Worm (Caenorhabditis elegans): ENCODE results near the gene poml-1.

poml-1 gene

ce11 chrX:13714710-13715109 is 8.0 kb downstream of the poml-1 start (continued):
- TF ChIP-seq fos-1 (tag; optimal IDR thresholded peaks at IDR 0.05) = no peak
- no peak for TF ChIP-seq nhr-77 (tag; optimal IDR thresholded peaks at IDR 0.05)
- TF ChIP-seq sup-37 (GFP tag; optimal IDR thresholded peaks at IDR 0.05) = no peak
- no peak for TF ChIP-seq unc-130 (tag; optimal IDR thresholded peaks at IDR 0.05)
- TF ChIP-seq mdl-1 (tag; optimal IDR thresholded peaks at IDR 0.05) = peak in 1 of 2 experiments; percentile 37
- peak; percentile 33 for TF ChIP-seq elt-2 (tag; optimal IDR thresholded peaks at IDR 0.05)
- TF ChIP-seq irx-1 (tag; optimal IDR thresholded peaks at IDR 0.05) = no peak
- TF ChIP-seq pqm-1 (tag; optimal IDR thresholded peaks at IDR 0.05) = no peak
- TF ChIP-seq snu-23 (GFP tag; optimal IDR thresholded peaks at IDR 0.05) = peak; percentile 32
- TF ChIP-seq jun-1 (tag; optimal IDR thresholded peaks at IDR 0.05) = no peak
- TF ChIP-seq lin-35 (GFP tag; optimal IDR thresholded peaks at IDR 0.05) = peak in 1 of 2 experiments; percentile 51
- TF ChIP-seq C34B4.2 (tag; optimal IDR thresholded peaks at IDR 0.05) = no peak
- TF ChIP-seq nhr-19 (GFP tag; conservative IDR thresholded peaks at IDR 0.05) = peak; percentile 62
- TF ChIP-seq ama-1 (optimal IDR thresholded peaks at IDR 0.05) = no peak
- no peak for TF ChIP-seq ces-1 (GFP tag; optimal IDR thresholded peaks at IDR 0.05)
- TF ChIP-seq lir-3 (tag; optimal IDR thresholded peaks at IDR 0.05; ENCODE audit: poor library complexity) = no peak
- TF ChIP-seq ceh-88 (GFP tag; IDR thresholded peaks at IDR 0.05) = no peak
- TF ChIP-seq tbx-2 (tag; optimal IDR thresholded peaks at IDR 0.05) = peak; percentile 9

- TF ChIP-seq nhr-85 (tag) = peak; percentile 45
- no peak for TF ChIP-seq fkh-10 (GFP tag; optimal IDR thresholded peaks at IDR 0.05)
Measured at ce11 chrX:13713857-13714256, 8.9 kb downstream of the poml-1 start, which contains the start of gene K11E4.1. Gene K11E4.1, plus strand, starts transcription at chrX:13714157.

- peak; percentile 36 for TF ChIP-seq lin-14 (GFP tag; optimal IDR thresholded peaks at IDR 0.05)
- peak; percentile 3 for TF ChIP-seq pax-3 (tag; optimal IDR thresholded peaks at IDR 0.05)
- peak; percentile 61 for TF ChIP-seq fkh-8 (tag; optimal IDR thresholded peaks at IDR 0.05)
- peak; percentile 26 for TF ChIP-seq rnt-1 (tag; optimal IDR thresholded peaks at IDR 0.05)
- TF ChIP-seq ets-5 (GFP tag; IDR thresholded peaks at IDR 0.05) = no peak
- peak; percentile 16 for TF ChIP-seq dsc-1 (tag; optimal IDR thresholded peaks at IDR 0.05)
- no peak for TF ChIP-seq nhr-20 (tag; optimal IDR thresholded peaks at IDR 0.05)
- peak; percentile 45 for TF ChIP-seq nhr-71 (tag; optimal IDR thresholded peaks at IDR 0.05)
- TF ChIP-seq ceh-8 (GFP tag; optimal IDR thresholded peaks at IDR 0.05) = peak; percentile 29
Measured at ce11 chrX:13712992-13713391, 9.7 kb downstream of the poml-1 start.

ce11 chrX:13711909-13712308 is 10.8 kb downstream of the poml-1 start, which contains the start of gene K02D3.2:
Gene K02D3.2, minus strand, starts transcription at chrX:13712009.
- TF ChIP-seq snu-23 (GFP tag; optimal IDR thresholded peaks at IDR 0.05) (peak; percentile 29), vab-15 (tag; optimal IDR thresholded peaks at IDR 0.05) (no peak)

- no peak for TF ChIP-seq hpl-2 (GFP tag; optimal IDR thresholded peaks at IDR 0.05)
- peak; percentile 45 for TF ChIP-seq snpc-4 (tag; optimal IDR thresholded peaks at IDR 0.05)
Measured at ce11 chrX:13709060-13709459, 13.7 kb downstream of the poml-1 start.

- no peak for TF ChIP-seq C34B4.2 (tag; optimal IDR thresholded peaks at IDR 0.05)
Measured at ce11 chrX:13706607-13707006, 16.1 kb downstream of the poml-1 start, which contains the start of gene K02D3.1. Gene K02D3.1, plus strand, starts transcription at chrX:13706907.

ce11 chrX:13702923-13703322 is 19.8 kb downstream of the poml-1 start:
- no peak for TF ChIP-seq swsn-7 (tag; optimal IDR thresholded peaks at IDR 0.05)
- no peak for TF ChIP-seq efl-3 (GFP tag; optimal IDR thresholded peaks at IDR 0.05)
- no peak for TF ChIP-seq sox-4 (tag; optimal IDR thresholded peaks at IDR 0.05)
- no peak for TF ChIP-seq jun-1 (tag; optimal IDR thresholded peaks at IDR 0.05)
- no peak for TF ChIP-seq lin-35 (GFP tag; optimal IDR thresholded peaks at IDR 0.05)
- TF ChIP-seq grh-1 (GFP tag; IDR thresholded peaks at IDR 0.05) = no peak
- TF ChIP-seq rnt-1 (tag; optimal IDR thresholded peaks at IDR 0.05) = no peak
- TF ChIP-seq sup-37 (GFP tag; optimal IDR thresholded peaks at IDR 0.05) = no peak
- no peak for TF ChIP-seq lin-39 (tag; optimal IDR thresholded peaks at IDR 0.05)
- no peak for TF ChIP-seq ces-1 (GFP tag; optimal IDR thresholded peaks at IDR 0.05)
- TF ChIP-seq nhr-28 (tag; optimal IDR thresholded peaks at IDR 0.05) = no peak
- TF ChIP-seq blmp-1 (tag; optimal IDR thresholded peaks at IDR 0.05) = no peak
- TF ChIP-seq fkh-10 (GFP tag; optimal IDR thresholded peaks at IDR 0.05) = no peak
- TF ChIP-seq irx-1 (tag; optimal IDR thresholded peaks at IDR 0.05) = no peak
